Worm (Caenorhabditis elegans) whole organism, mixed stage, embryonic: ENCODE results near the gene grl-2.

Source experiments
- bed-3 ChIP-seq: fragments of 200-800 bp; sonication (Bioruptor generic); optimal IDR thresholded peaks from 3 replicates; lab custom pipeline; 2018; ENCODE audit warnings: mild to moderate bottlenecking, missing genetic modification characterization, moderate library complexity, missing compliant biosample characterization
- blmp-1 ChIP-seq: fragments of 150-350 bp; optimal IDR thresholded peaks from 2 replicates; lab custom pipeline; 2014; ENCODE audit warnings: missing biosample characterization, missing genetic modification characterization
- ceh-43 ChIP-seq: fragments of 200-800 bp; sonication (Bioruptor generic); optimal IDR thresholded peaks from 2 replicates; lab custom pipeline; 2018; ENCODE audit warnings: mild to moderate bottlenecking, missing genetic modification characterization, moderate library complexity, missing compliant biosample characterization
- ceh-83 ChIP-seq: fragments of 200-800 bp; sonication (Bioruptor generic); optimal IDR thresholded peaks from 2 replicates; lab custom pipeline; 2018; ENCODE audit warnings: mild to moderate bottlenecking, missing genetic modification characterization, missing compliant biosample characterization
- ces-1 ChIP-seq: fragments of 150-350 bp; optimal IDR thresholded peaks from 2 replicates; lab custom pipeline; 2014; ENCODE audit warnings: missing biosample characterization, missing genetic modification reagents, missing genetic modification characterization
- cnd-1 ChIP-seq: fragments of 200-800 bp; sonication (Bioruptor generic); optimal IDR thresholded peaks from 2 replicates; lab custom pipeline; 2018; ENCODE audit warnings: mild to moderate bottlenecking, missing genetic modification characterization, missing compliant biosample characterization
- drap-1 ChIP-seq: fragments of 200-800 bp; sonication (Bioruptor generic); optimal IDR thresholded peaks from 3 replicates; lab custom pipeline; 2018; ENCODE audit warnings: mild to moderate bottlenecking, missing genetic modification characterization, missing compliant biosample characterization
- elt-1 ChIP-seq: sonication (generic microtip); optimal IDR thresholded peaks from 2 replicates; lab custom pipeline; 2017; ENCODE audit warnings: missing genetic modification characterization, mild to moderate bottlenecking, missing compliant biosample characterization, antibody characterized with exemption, moderate library complexity, borderline replicate concordance; ENCODE audit not compliant: insufficient read depth
- elt-3 ChIP-seq: fragments of 150-350 bp; optimal IDR thresholded peaks from 2 replicates; lab custom pipeline; 2014; ENCODE audit warnings: missing biosample characterization, missing genetic modification characterization
- flh-1 ChIP-seq: fragments of 200-800 bp; sonication (Bioruptor generic); optimal IDR thresholded peaks from 2 replicates; lab custom pipeline; 2018; ENCODE audit warnings: mild to moderate bottlenecking, missing genetic modification characterization, moderate library complexity, missing compliant biosample characterization
- ham-2 ChIP-seq: fragments of 200-800 bp; sonication (Bioruptor generic); optimal IDR thresholded peaks from 2 replicates; lab custom pipeline; 2018; ENCODE audit warnings: mild to moderate bottlenecking, missing genetic modification characterization, missing compliant biosample characterization
- hlh-1 ChIP-seq: fragments of 150-350 bp; optimal IDR thresholded peaks from 2 replicates; lab custom pipeline; 2014; ENCODE audit warnings: missing biosample characterization, missing genetic modification reagents, missing genetic modification characterization
- lin-13 ChIP-seq: fragments of 150-350 bp; optimal IDR thresholded peaks from 2 replicates; lab custom pipeline; 2014; ENCODE audit warnings: missing biosample characterization, missing genetic modification characterization
- lin-32 ChIP-seq: fragments of 200-800 bp; sonication (Bioruptor generic); optimal IDR thresholded peaks from 2 replicates; lab custom pipeline; 2018; ENCODE audit warnings: mild to moderate bottlenecking, missing genetic modification characterization, missing compliant biosample characterization
- mab-5 ChIP-seq: fragments of 150-350 bp; optimal IDR thresholded peaks from 2 replicates; lab custom pipeline; 2014; ENCODE audit warnings: missing biosample characterization, missing genetic modification characterization
- mep-1 ChIP-seq: fragments of 150-350 bp; optimal IDR thresholded peaks from 2 replicates; lab custom pipeline; 2017; ENCODE audit warnings: missing biosample characterization, missing genetic modification reagents, missing genetic modification characterization, inconsistent platforms
- nhr-2 ChIP-seq: fragments of 150-350 bp; optimal IDR thresholded peaks from 2 replicates; lab custom pipeline; 2014; ENCODE audit warnings: missing biosample characterization, missing genetic modification characterization
- nhr-237 ChIP-seq: fragments of 150-350 bp; optimal IDR thresholded peaks from 2 replicates; lab custom pipeline; 2014; ENCODE audit warnings: missing biosample characterization, missing genetic modification characterization
- nhr-76 ChIP-seq: sonication (generic microtip); optimal IDR thresholded peaks from 2 replicates; lab custom pipeline; 2017; ENCODE audit warnings: missing biosample characterization, missing genetic modification characterization
- pha-4 ChIP-seq: fragments of 150-350 bp; optimal IDR thresholded peaks from 2 replicates; lab custom pipeline; 2018; ENCODE audit warnings: missing biosample characterization, missing genetic modification reagents, missing genetic modification characterization
- sem-2 ChIP-seq: fragments of 200-800 bp; sonication (Bioruptor generic); optimal IDR thresholded peaks from 2 replicates; lab custom pipeline; 2018; ENCODE audit warnings: mild to moderate bottlenecking, missing genetic modification characterization, missing compliant biosample characterization
- snpc-4 ChIP-seq: fragments of 150-350 bp; optimal IDR thresholded peaks from 2 replicates; lab custom pipeline; 2014; ENCODE audit warnings: missing biosample characterization, missing genetic modification characterization
- sptf-1 ChIP-seq: sonication (generic microtip); optimal IDR thresholded peaks from 2 replicates; lab custom pipeline; 2017; ENCODE audit warnings: mild to moderate bottlenecking, missing genetic modification characterization, moderate library complexity, missing compliant biosample characterization
- tbx-8 ChIP-seq: fragments of 200-800 bp; sonication (Bioruptor generic); optimal IDR thresholded peaks from 2 replicates; lab custom pipeline; 2018; ENCODE audit warnings: mild to moderate bottlenecking, missing genetic modification characterization, moderate library complexity, missing compliant biosample characterization
- unc-120 ChIP-seq: sonication (generic microtip); optimal IDR thresholded peaks from 2 replicates; lab custom pipeline; 2017; ENCODE audit warnings: missing genetic modification characterization, missing compliant biosample characterization; ENCODE audit not compliant: poor library complexity, severe bottlenecking
- unc-39 ChIP-seq: fragments of 150-350 bp; optimal IDR thresholded peaks from 2 replicates; lab custom pipeline; 2014; ENCODE audit warnings: missing biosample characterization, missing genetic modification characterization
- unc-62 ChIP-seq: fragments of 150-350 bp; optimal IDR thresholded peaks from 2 replicates; lab custom pipeline; 2014; ENCODE audit warnings: missing biosample characterization, missing genetic modification reagents, missing genetic modification characterization
- zip-8 ChIP-seq: fragments of 150-350 bp; optimal IDR thresholded peaks from 2 replicates; lab custom pipeline; 2014; ENCODE audit warnings: missing biosample characterization, missing genetic modification characterization
- ztf-11 ChIP-seq: fragments of 150-350 bp; optimal IDR thresholded peaks from 2 replicates; lab custom pipeline; 2014; ENCODE audit warnings: missing biosample characterization, missing genetic modification characterization

Gene grl-2

DNA sequence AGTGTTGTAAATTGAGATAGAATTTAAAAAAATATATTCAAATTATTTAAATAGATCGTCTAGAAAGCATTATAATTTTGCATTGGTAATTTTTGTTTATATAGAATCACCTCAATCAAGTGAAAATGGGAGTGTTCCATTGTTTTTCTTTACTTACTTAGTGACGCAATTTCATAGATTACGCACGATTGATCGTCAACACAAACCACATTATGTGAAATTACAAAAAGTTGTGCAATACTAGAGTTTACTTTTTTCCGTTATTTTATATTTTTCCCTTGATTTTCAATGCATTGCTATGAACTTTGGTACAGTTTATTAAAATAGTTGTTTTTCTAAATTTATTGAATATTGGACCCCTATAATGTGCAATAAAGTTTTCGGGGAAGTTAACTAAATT lies 5.4 kb upstream of the grl-2 start, which contains the start of gene T16G1.5:
TSS of gene T16G1.5 (minus strand) at position 119 of the 400 bp plus-strand sequence.
- TF ChIP-seq zip-8: peak; percentile 39
- no peak for TF ChIP-seq nhr-76 (tag; lab: Kevin White, UChicago)
- no peak for TF ChIP-seq cnd-1 (tag; lab: Kevin White, UChicago)

DNA sequence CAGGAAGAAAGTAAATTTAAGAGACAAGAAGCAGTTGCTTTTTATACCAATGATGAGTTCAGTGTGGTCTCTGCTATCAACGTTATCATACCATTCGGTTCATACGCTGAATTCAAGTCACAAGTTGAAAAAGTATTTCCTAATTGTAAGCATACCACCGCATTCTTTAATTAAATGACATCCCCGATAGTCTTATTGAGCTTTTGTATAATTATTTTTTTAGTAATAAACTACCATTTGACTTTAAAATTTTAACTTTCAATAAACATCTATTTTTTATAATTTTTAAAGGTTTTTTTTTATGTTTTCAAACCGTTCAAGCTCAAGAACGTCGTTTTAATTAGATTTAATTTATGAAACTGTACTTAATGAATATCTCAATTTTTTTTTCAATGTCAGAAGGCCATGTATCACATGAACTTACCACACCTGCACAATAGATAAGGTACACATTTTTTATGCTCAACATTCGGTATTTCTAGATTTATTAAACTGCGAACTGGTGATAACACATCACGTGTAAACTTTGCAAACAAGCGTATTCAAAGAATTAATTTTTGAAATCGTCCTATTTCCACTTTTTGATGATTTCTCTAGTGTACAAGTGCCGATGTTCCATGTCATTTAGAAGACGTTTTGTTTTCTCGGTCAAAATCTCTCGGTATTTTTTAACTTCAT lies 2.9 kb upstream of the grl-2 start, which contains the start of gene T16G1.4:
TSS of gene T16G1.4 (minus strand) at position 51 of the 678 bp plus-strand sequence.
- TF ChIP-seq drap-1 (GFP tag; lab: Kevin White, UChicago): no peak
- no peak for TF ChIP-seq unc-62
- no peak for TF ChIP-seq ztf-11
- TF ChIP-seq mep-1 (tag; lab: Kevin White, UChicago): no peak
- no peak for TF ChIP-seq lin-32
- TF ChIP-seq ceh-83 (GFP tag; lab: Kevin White, UChicago): no peak
- no peak for TF ChIP-seq unc-39 (tag; lab: Kevin White, UChicago)

- TF ChIP-seq ceh-83 (GFP tag; lab: Kevin White, UChicago): no peak
- TF ChIP-seq bed-3 (GFP tag; lab: Kevin White, UChicago): no peak
- no peak for TF ChIP-seq ces-1 (GFP tag; lab: Kevin White, UChicago)
- TF ChIP-seq unc-39 (tag; lab: Kevin White, UChicago): no peak
- no peak for TF ChIP-seq nhr-237 (tag; lab: Kevin White, UChicago)
- no peak for TF ChIP-seq ham-2
- TF ChIP-seq mab-5 (tag; lab: Kevin White, UChicago): no peak
Measured at ce11 chrV:12943399-12943798, 1.5 kb upstream of the grl-2 start.

ce11 chrV:12944229-12944628 lies 646 bp upstream of the grl-2 start, which contains the start of gene T16G1.3:
TSS of gene T16G1.3 (minus strand) at chrV:12944329.
- TF ChIP-seq snpc-4 (tag; lab: Kevin White, UChicago): no peak
- TF ChIP-seq ztf-11: no peak
- no peak for TF ChIP-seq elt-3 (tag; lab: Kevin White, UChicago)
- no peak for TF ChIP-seq nhr-2 (tag; lab: Kevin White, UChicago)
- no peak for TF ChIP-seq ham-2
- no peak for TF ChIP-seq pha-4 (tag; lab: Kevin White, UChicago)
- TF ChIP-seq ceh-83 (GFP tag; lab: Kevin White, UChicago): no peak
- no peak for TF ChIP-seq hlh-1
- no peak for TF ChIP-seq flh-1
- TF ChIP-seq unc-39 (tag; lab: Kevin White, UChicago): no peak
- TF ChIP-seq elt-1 (tag; lab: Kevin White, UChicago): no peak
- TF ChIP-seq lin-32: no peak
- no peak for TF ChIP-seq cnd-1 (tag; lab: Kevin White, UChicago)

DNA sequence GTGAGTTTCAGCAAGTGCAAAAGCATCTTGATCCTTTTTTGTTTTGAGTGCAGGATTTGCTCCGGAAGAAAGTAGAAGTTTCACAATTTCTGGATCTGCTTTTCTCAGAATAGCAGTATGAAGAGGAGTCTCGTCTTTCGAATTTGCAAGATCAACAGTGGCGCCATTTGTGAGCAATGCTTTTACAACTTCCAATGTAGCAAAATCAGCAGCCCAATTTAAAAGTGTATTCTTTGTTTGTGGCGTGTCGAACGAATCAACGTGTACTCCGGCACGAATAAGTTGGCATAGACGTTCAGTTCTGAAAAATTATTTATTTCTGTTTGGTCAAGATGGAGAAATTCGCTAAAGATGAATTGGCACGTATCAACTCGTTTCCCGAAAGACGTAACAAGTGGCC lies 4.7 kb downstream of the grl-2 start, which contains the start of gene T16G1.13:
TSS of gene T16G1.13 (plus strand) at position 301 of the 400 bp plus-strand sequence.
- TF ChIP-seq nhr-2 (tag; lab: Kevin White, UChicago): no peak
- TF ChIP-seq tbx-8 (GFP tag; lab: Kevin White, UChicago): no peak
- TF ChIP-seq elt-1 (tag; lab: Kevin White, UChicago): no peak
- TF ChIP-seq elt-3 (tag; lab: Kevin White, UChicago): no peak
- TF ChIP-seq nhr-76 (tag; lab: Kevin White, UChicago): no peak
- TF ChIP-seq sem-2 (GFP tag; lab: Kevin White, UChicago): no peak
- TF ChIP-seq flh-1: no peak
- no peak for TF ChIP-seq blmp-1 (tag; lab: Kevin White, UChicago)
- no peak for TF ChIP-seq ceh-83 (GFP tag; lab: Kevin White, UChicago)
- TF ChIP-seq ceh-43 (GFP tag; lab: Kevin White, UChicago): no peak
- TF ChIP-seq sptf-1 (tag; lab: Kevin White, UChicago): no peak
- no peak for TF ChIP-seq drap-1 (GFP tag; lab: Kevin White, UChicago)
- no peak for TF ChIP-seq mep-1 (tag; lab: Kevin White, UChicago)
- no peak for TF ChIP-seq unc-120 (tag; lab: Kevin White, UChicago)
- TF ChIP-seq lin-32: no peak
- TF ChIP-seq lin-13 (tag; lab: Kevin White, UChicago): no peak
